Fruit fly (Drosophila melanogaster): ENCODE data around the gene Tep3.

dm6 chr2L:7746975-7747374 lies 44.4 kb downstream of the Tep3 start, which contains the start of gene ATPsynGL:
- TF ChIP-seq CTCF (optimal IDR thresholded peaks at IDR 0.05) = no peak
- TF ChIP-seq CG8478 (optimal IDR thresholded peaks at IDR 0.05) = no peak
